Fruit fly (Drosophila melanogaster) whole organism, pupa: ENCODE measurements around the gene Art9.

Experiments
- CG10348 ChIP-seq: fragments of 200-800 bp; sonication (Bioruptor generic); IDR thresholded peaks from 2 replicates; pipeline ENCODE4 v1.3.6; 2022; ENCODE audit warnings: missing biosample characterization, missing genetic modification characterization
- CG12605 ChIP-seq: fragments of 200-800 bp; sonication (Bioruptor generic); IDR thresholded peaks from 2 replicates; pipeline ENCODE4 v1.3.6; 2022; ENCODE audit warnings: missing biosample characterization, missing genetic modification characterization
- CG13204 ChIP-seq: fragments of 200-800 bp; sonication (Bioruptor generic); optimal IDR thresholded peaks from 2 replicates; lab custom pipeline; 2018; ENCODE audit warnings: missing biosample characterization, mild to moderate bottlenecking, missing genetic modification characterization, moderate library complexity
- CG14655 ChIP-seq: fragments of 200-800 bp; sonication (Bioruptor generic); optimal IDR thresholded peaks from 3 replicates; lab custom pipeline; 2017; ENCODE audit warnings: mild to moderate bottlenecking, missing biosample characterization, missing genetic modification reagents, missing genetic modification characterization
- CG15710 ChIP-seq: fragments of 200-800 bp; sonication (Bioruptor generic); optimal IDR thresholded peaks from 2 replicates; lab custom pipeline; 2018; ENCODE audit warnings: missing biosample characterization, mild to moderate bottlenecking, missing genetic modification characterization, moderate library complexity
- CG17806 ChIP-seq: fragments of 200-800 bp; sonication (Bioruptor generic); optimal IDR thresholded peaks from 2 replicates; lab custom pipeline; 2018; ENCODE audit warnings: missing biosample characterization, mild to moderate bottlenecking, missing genetic modification characterization, moderate library complexity
- CG32121 ChIP-seq: fragments of 200-800 bp; sonication (Bioruptor generic); IDR thresholded peaks from 2 replicates; pipeline ENCODE4 v1.3.6; 2022; ENCODE audit warnings: missing biosample characterization, missing genetic modification characterization
- CG34367 ChIP-seq: fragments of 200-800 bp; sonication (Bioruptor generic); optimal IDR thresholded peaks from 2 replicates; lab custom pipeline; 2018; ENCODE audit warnings: missing biosample characterization, mild to moderate bottlenecking, missing genetic modification characterization
- CG4496 ChIP-seq: fragments of 200-800 bp; sonication (Bioruptor generic); IDR thresholded peaks from 3 replicates; pipeline ENCODE4 v1.3.6; 2022; ENCODE audit warnings: missing biosample characterization, missing genetic modification characterization
- CG8159 ChIP-seq: fragments of 200-800 bp; sonication (Bioruptor generic); optimal IDR thresholded peaks from 3 replicates; lab custom pipeline; 2018; ENCODE audit warnings: missing biosample characterization, mild to moderate bottlenecking, missing genetic modification characterization, moderate library complexity
- CG8301 ChIP-seq: fragments of 200-800 bp; sonication (Bioruptor generic); optimal IDR thresholded peaks from 2 replicates; lab custom pipeline; 2018; ENCODE audit warnings: missing biosample characterization, mild to moderate bottlenecking, missing genetic modification characterization
- CG9948 ChIP-seq: fragments of 200-800 bp; sonication (Bioruptor generic); optimal IDR thresholded peaks from 2 replicates; lab custom pipeline; 2018; ENCODE audit warnings: missing biosample characterization, mild to moderate bottlenecking, missing genetic modification characterization, moderate library complexity
- D1 ChIP-seq: fragments of 200-800 bp; sonication (Bioruptor generic); optimal IDR thresholded peaks from 2 replicates; lab custom pipeline; 2018; ENCODE audit warnings: missing biosample characterization, mild to moderate bottlenecking, missing genetic modification characterization, moderate library complexity
- EcR ChIP-seq: fragments of 200-800 bp; sonication (Bioruptor generic); optimal IDR thresholded peaks from 3 replicates; lab custom pipeline; 2019; ENCODE audit warnings: missing biosample characterization, missing genetic modification characterization, mild to moderate bottlenecking, moderate library complexity, missing genetic modification reagents
- Ets98B ChIP-seq: fragments of 200-800 bp; sonication (Bioruptor generic); IDR thresholded peaks from 2 replicates; pipeline ENCODE4 v1.3.6; 2022; ENCODE audit warnings: missing biosample characterization, missing genetic modification characterization
- Pif1A ChIP-seq: fragments of 200-800 bp; sonication (Bioruptor generic); optimal IDR thresholded peaks from 3 replicates; lab custom pipeline; 2016; ENCODE audit warnings: missing biosample characterization, missing genetic modification characterization
- Pif1B ChIP-seq: fragments of 200-800 bp; sonication (Bioruptor generic); optimal IDR thresholded peaks from 3 replicates; lab custom pipeline; 2016; ENCODE audit warnings: missing biosample characterization, missing genetic modification characterization
- Snoo ChIP-seq: fragments of 200-800 bp; sonication (Bioruptor generic); optimal IDR thresholded peaks from 3 replicates; lab custom pipeline; 2017; ENCODE audit warnings: missing biosample characterization, mild to moderate bottlenecking, missing genetic modification characterization, inconsistent platforms
- fd96Ca ChIP-seq: fragments of 200-800 bp; sonication (Bioruptor generic); IDR thresholded peaks from 3 replicates; pipeline ENCODE4 v1.3.6; 2022; ENCODE audit warnings: missing biosample characterization, missing genetic modification characterization
- gl ChIP-seq: fragments of 200-800 bp; sonication (Bioruptor generic); optimal IDR thresholded peaks from 2 replicates; lab custom pipeline; 2018; ENCODE audit warnings: missing biosample characterization, mild to moderate bottlenecking, missing genetic modification characterization
- rn ChIP-seq: fragments of 200-800 bp; sonication (Bioruptor generic); IDR thresholded peaks from 2 replicates; pipeline ENCODE4 v1.3.6; 2022; ENCODE audit warnings: missing biosample characterization, missing genetic modification characterization

Art9 gene

dm6 chr3R:13984922-13985581, 41.8 kb upstream of the Art9 start:
- TF ChIP-seq CG9948 (peak; percentile 90), CG10348 (GFP tag; lab: Robert Waterston, UW) (0 out of 2 replicates have a peak, but pooled peaks have one; percentile 22), CG12605 (GFP tag; lab: Robert Waterston, UW) (peak; percentile 86), Ets98B (peak; percentile 81), Pif1A (GFP tag; lab: Kevin White, UChicago) (peak; percentile 85), CG14655 (GFP tag; lab: Kevin White, UChicago) (peak; percentile 92), CG34367 (tag; lab: Kevin White, UChicago) (peak; percentile 83), rn (GFP tag; lab: Robert Waterston, UW) (peak; percentile 79), CG17806 (tag; lab: Kevin White, UChicago) (peak; percentile 89), CG15710 (peak; percentile 87), D1 (tag; lab: Kevin White, UChicago) (peak; percentile 80), EcR (GFP tag; lab: Kevin White, UChicago) (peak; percentile 18), CG8301 (tag; lab: Kevin White, UChicago) (peak; percentile 89), CG13204 (peak; percentile 37), CG32121 (GFP tag; lab: Robert Waterston, UW) (peak; percentile 86), Pif1B (GFP tag; lab: Kevin White, UChicago) (peak; percentile 77), CG8159 (tag; lab: Kevin White, UChicago) (peak; percentile 91), fd96Ca (GFP tag; lab: Robert Waterston, UW) (no peak; the same call in 2 of the 3 replicates), CG4496 (peak; percentile 91), gl (tag; lab: Kevin White, UChicago) (peak; percentile 79), Snoo (tag; lab: Kevin White, UChicago) (peak; percentile 50)
- TF ChIP-seq, all 21 proteins: peak for 20

- TF ChIP-seq CG8301 (tag; lab: Kevin White, UChicago) (peak; percentile 95), EcR (GFP tag; lab: Kevin White, UChicago) (peak; percentile 99), CG14655 (GFP tag; lab: Kevin White, UChicago) (peak; percentile 95), CG32121 (GFP tag; lab: Robert Waterston, UW) (peak; percentile 91), CG15710 (peak; percentile 93), CG34367 (tag; lab: Kevin White, UChicago) (peak; percentile 90), gl (tag; lab: Kevin White, UChicago) (peak; percentile 88), CG12605 (GFP tag; lab: Robert Waterston, UW) (peak; percentile 53; the same call in 1 of the 2 replicates), D1 (tag; lab: Kevin White, UChicago) (peak; percentile 86), CG10348 (GFP tag; lab: Robert Waterston, UW) (peak; percentile 79), Pif1A (GFP tag; lab: Kevin White, UChicago) (peak; percentile 97), Pif1B (GFP tag; lab: Kevin White, UChicago) (peak; percentile 95), fd96Ca (GFP tag; lab: Robert Waterston, UW) (peak; percentile 95), rn (GFP tag; lab: Robert Waterston, UW) (peak; percentile 87), CG8159 (tag; lab: Kevin White, UChicago) (peak; percentile 94), CG9948 (peak; percentile 93), Ets98B (peak; percentile 87), CG17806 (tag; lab: Kevin White, UChicago) (peak; percentile 91), CG13204 (peak; percentile 64), CG4496 (peak; percentile 89; the same call in 2 of the 3 replicates), Snoo (tag; lab: Kevin White, UChicago) (peak; percentile 96)
- TF ChIP-seq, all 21 proteins: peak for 21
Measured at dm6 chr3R:13983272-13984032, 40.2 kb upstream of the Art9 start.

- peak; percentile 0 for TF ChIP-seq CG13204
- no peak for TF ChIP-seq Pif1B (GFP tag; lab: Kevin White, UChicago)
- no peak for TF ChIP-seq CG8301 (tag; lab: Kevin White, UChicago)
- TF ChIP-seq CG34367 (tag; lab: Kevin White, UChicago): no peak
- peak; percentile 15; the same call in 1 of the 2 replicates for TF ChIP-seq Ets98B
- no peak for TF ChIP-seq Snoo (tag; lab: Kevin White, UChicago)
- TF ChIP-seq CG17806 (tag; lab: Kevin White, UChicago): no peak
- no peak for TF ChIP-seq gl (tag; lab: Kevin White, UChicago)
Measured at dm6 chr3R:13982298-13982846, 39.1 kb upstream of the Art9 start.

dm6 chr3R:13981584-13981983, 38.3 kb upstream of the Art9 start:
- TF ChIP-seq CG12605 (GFP tag; lab: Robert Waterston, UW) (no peak), CG9948 (no peak), D1 (tag; lab: Kevin White, UChicago) (no peak), CG32121 (GFP tag; lab: Robert Waterston, UW) (no peak), Snoo (tag; lab: Kevin White, UChicago) (no peak), CG13204 (no peak), gl (tag; lab: Kevin White, UChicago) (no peak), CG8301 (tag; lab: Kevin White, UChicago) (no peak), fd96Ca (GFP tag; lab: Robert Waterston, UW) (no peak), CG14655 (GFP tag; lab: Kevin White, UChicago) (no peak), CG17806 (tag; lab: Kevin White, UChicago) (no peak), EcR (GFP tag; lab: Kevin White, UChicago) (no peak), CG34367 (tag; lab: Kevin White, UChicago) (no peak), CG4496 (no peak)
